1 fruit fly cellular context compared by ENCODE assay signal in genomic region chrX:3045953-3046352, dm6.
TF ChIP-seq lines count a peak whose summit lies in the region.

No protein-coding gene starts in this region.

TF ChIP-seq in whole organism, embryonic, 481 proteins besides CTCF, POLR2A, EP300 and RAD21 (continued from another document and continues in another):
- TF ChIP-seq zfh1 (GFP tag; IDR thresholded peaks at IDR 0.05; lab: Robert Waterston, UW) (peak; percentile 87), so (GFP tag; IDR thresholded peaks at IDR 0.05; lab: Robert Waterston, UW) (peak; percentile 64; the same call in 1 of the 3 replicates), CG7556 (GFP tag; optimal IDR thresholded peaks at IDR 0.05; lab: Kevin White, UChicago) (peak; percentile 54), CG12299 (tag; optimal IDR thresholded peaks at IDR 0.05; lab: Kevin White, UChicago) (no peak), dati (GFP tag; IDR thresholded peaks at IDR 0.05; lab: Robert Waterston, UW) (peak; percentile 41; the same call in 1 of the 2 replicates), CG11093 (GFP tag; IDR thresholded peaks at IDR 0.05; lab: Robert Waterston, UW) (peak; percentile 75; the same call in 2 of the 3 replicates), ems (GFP tag; optimal IDR thresholded peaks at IDR 0.05; lab: Kevin White, UChicago) (peak; percentile 37), CG10321 (GFP tag; IDR thresholded peaks at IDR 0.05; lab: Robert Waterston, UW) (no peak), H15 (GFP tag; IDR thresholded peaks at IDR 0.05; lab: Robert Waterston, UW) (peak; percentile 77), Bdp1 (GFP tag; optimal IDR thresholded peaks at IDR 0.05; lab: Kevin White, UChicago) (peak; percentile 58), PHDP (tag; optimal IDR thresholded peaks at IDR 0.05; lab: Kevin White, UChicago) (peak; percentile 59), run (tag; optimal IDR thresholded peaks at IDR 0.05; lab: Kevin White, UChicago) (peak; percentile 50), CG6683 (GFP tag; optimal IDR thresholded peaks at IDR 0.05; lab: Kevin White, UChicago) (no peak), CG30020 (tag; optimal IDR thresholded peaks at IDR 0.05; lab: Kevin White, UChicago) (no peak), cg (GFP tag; optimal IDR thresholded peaks at IDR 0.05; lab: Kevin White, UChicago) (no peak), al (GFP tag; IDR thresholded peaks at IDR 0.05; lab: Robert Waterston, UW) (0 out of 2 replicates have a peak, but pooled peaks have one; percentile 28), hkb (optimal IDR thresholded peaks at IDR 0.05; lab: Kevin White, UChicago) (no peak), hkb (GFP tag; IDR thresholded peaks at IDR 0.05; lab: Robert Waterston, UW) (peak; percentile 75), CG2116 (GFP tag; optimal IDR thresholded peaks at IDR 0.05; lab: Kevin White, UChicago) (peak; percentile 16), CG10565 (GFP tag; optimal IDR thresholded peaks at IDR 0.05; lab: Kevin White, UChicago) (no peak), CG17802 (tag; optimal IDR thresholded peaks at IDR 0.05; lab: Kevin White, UChicago) (peak; percentile 74), rib (GFP tag; IDR thresholded peaks at IDR 0.05; lab: Robert Waterston, UW) (no peak), Bteb2 (GFP tag; optimal IDR thresholded peaks at IDR 0.05; lab: Kevin White, UChicago) (peak; percentile 20), trh (GFP tag; optimal IDR thresholded peaks at IDR 0.05; lab: Kevin White, UChicago) (no peak), CG33213 (GFP tag; optimal IDR thresholded peaks at IDR 0.05; lab: Kevin White, UChicago) (peak; percentile 56), CG1233 (GFP tag; optimal IDR thresholded peaks at IDR 0.05; lab: Kevin White, UChicago) (peak; percentile 36), CG10654 (GFP tag; optimal IDR thresholded peaks at IDR 0.05; lab: Kevin White, UChicago) (peak; percentile 73), Hand (GFP tag; optimal IDR thresholded peaks at IDR 0.05; lab: Kevin White, UChicago) (no peak), CG10274 (GFP tag; optimal IDR thresholded peaks at IDR 0.05; lab: Kevin White, UChicago) (no peak), CG2678 (tag; optimal IDR thresholded peaks at IDR 0.05; lab: Kevin White, UChicago) (peak; percentile 72), onecut (GFP tag; IDR thresholded peaks at IDR 0.05; lab: Robert Waterston, UW) (peak; percentile 58), Trl (optimal IDR thresholded peaks at IDR 0.05; lab: Kevin White, UChicago) (no peak), Trl (GFP tag; optimal IDR thresholded peaks at IDR 0.05; lab: Kevin White, UChicago) (peak; percentile 79), eyg (GFP tag; optimal IDR thresholded peaks at IDR 0.05; lab: Kevin White, UChicago) (no peak), CG6272 (GFP tag; IDR thresholded peaks at IDR 0.05; lab: Robert Waterston, UW) (peak; percentile 61), CG12769 (tag; optimal IDR thresholded peaks at IDR 0.05; lab: Kevin White, UChicago) (peak; percentile 66), da (GFP tag; optimal IDR thresholded peaks at IDR 0.05; lab: Kevin White, UChicago) (peak; percentile 40), CG8924 (tag; optimal IDR thresholded peaks at IDR 0.05; lab: Kevin White, UChicago) (peak; percentile 59), Optix (GFP tag; IDR thresholded peaks at IDR 0.05; lab: Robert Waterston, UW) (peak; percentile 81), Aef1 (GFP tag; IDR thresholded peaks at IDR 0.05; lab: Robert Waterston, UW) (peak; percentile 54; the same call in 2 of the 3 replicates), Taf1 (GFP tag; IDR thresholded peaks at IDR 0.05; lab: Robert Waterston, UW) (no peak), phol (tag; optimal IDR thresholded peaks at IDR 0.05; lab: Kevin White, UChicago) (peak; percentile 77), CG15479 (GFP tag; optimal IDR thresholded peaks at IDR 0.05; lab: Kevin White, UChicago) (no peak), lbe (GFP tag; optimal IDR thresholded peaks at IDR 0.05; lab: Kevin White, UChicago) (peak; percentile 86), CG7745 (tag; optimal IDR thresholded peaks at IDR 0.05; lab: Kevin White, UChicago) (no peak), CG14050 (GFP tag; IDR thresholded peaks at IDR 0.05; lab: Robert Waterston, UW) (peak; percentile 35; the same call in 1 of the 3 replicates), chm (GFP tag; IDR thresholded peaks at IDR 0.05; lab: Robert Waterston, UW) (peak; percentile 78), sug (tag; optimal IDR thresholded peaks at IDR 0.05; lab: Kevin White, UChicago) (no peak), CrebB (tag; optimal IDR thresholded peaks at IDR 0.05; lab: Kevin White, UChicago) (peak; percentile 4), Bgb (GFP tag; IDR thresholded peaks at IDR 0.05; lab: Robert Waterston, UW; ENCODE audit: partially characterized antibody) (no peak), Lhr (GFP tag; optimal IDR thresholded peaks at IDR 0.05; lab: Kevin White, UChicago) (peak; percentile 53), dysf (GFP tag; IDR thresholded peaks at IDR 0.05; lab: Robert Waterston, UW) (peak; percentile 72), CG15011 (GFP tag; optimal IDR thresholded peaks at IDR 0.05; lab: Kevin White, UChicago) (no peak), CHES-1-like (GFP tag; optimal IDR thresholded peaks at IDR 0.05; lab: Kevin White, UChicago) (peak; percentile 41), dmrt11E (tag; optimal IDR thresholded peaks at IDR 0.05; lab: Kevin White, UChicago) (peak; percentile 84), CG7839 (tag; optimal IDR thresholded peaks at IDR 0.05; lab: Kevin White, UChicago) (peak; percentile 72), Tbp (GFP tag; optimal IDR thresholded peaks at IDR 0.05; lab: Kevin White, UChicago) (no peak), Med (GFP tag; lab: Kevin White, UChicago) (peak; percentile 96), kay (GFP tag; optimal IDR thresholded peaks at IDR 0.05; lab: Kevin White, UChicago) (peak; percentile 21), danr (GFP tag; IDR thresholded peaks at IDR 0.05; lab: Robert Waterston, UW) (peak; percentile 64; the same call in 1 of the 2 replicates), zen2 (GFP tag; IDR thresholded peaks at IDR 0.05; lab: Robert Waterston, UW; ENCODE audit: partially characterized antibody) (no peak), Dip3 (GFP tag; optimal IDR thresholded peaks at IDR 0.05; lab: Kevin White, UChicago) (no peak), D19B (GFP tag; optimal IDR thresholded peaks at IDR 0.05; lab: Kevin White, UChicago) (no peak), MTF-1 (GFP tag; optimal IDR thresholded peaks at IDR 0.05; lab: Kevin White, UChicago; ENCODE audit: borderline replicate concordance) (peak; percentile 23), Atf3 (GFP tag; optimal IDR thresholded peaks at IDR 0.05; lab: Kevin White, UChicago) (peak; percentile 69), CG17359 (tag; optimal IDR thresholded peaks at IDR 0.05; lab: Kevin White, UChicago) (peak; percentile 76), row (GFP tag; IDR thresholded peaks at IDR 0.05; lab: Robert Waterston, UW) (peak; percentile 71), CG2889 (GFP tag; IDR thresholded peaks at IDR 0.05; lab: Robert Waterston, UW) (no peak), bowl (GFP tag; IDR thresholded peaks at IDR 0.05; lab: Robert Waterston, UW) (peak; percentile 34; the same call in 1 of the 2 replicates), Adf1 (GFP tag; IDR thresholded peaks at IDR 0.05; lab: Robert Waterston, UW) (no peak), CG9876 (GFP tag; optimal IDR thresholded peaks at IDR 0.05; lab: Kevin White, UChicago) (peak; percentile 45), CG12071 (GFP tag; optimal IDR thresholded peaks at IDR 0.05; lab: Kevin White, UChicago) (peak; percentile 49), CG8281 (tag; optimal IDR thresholded peaks at IDR 0.05; lab: Kevin White, UChicago) (peak; percentile 22), Hmr (GFP tag; optimal IDR thresholded peaks at IDR 0.05; lab: Kevin White, UChicago) (no peak), ftz-f1 (GFP tag; optimal IDR thresholded peaks at IDR 0.05; lab: Kevin White, UChicago) (no peak), HLH3B (GFP tag; IDR thresholded peaks at IDR 0.05; lab: Robert Waterston, UW) (peak; percentile 73), MBD-R2 (GFP tag; IDR thresholded peaks at IDR 0.05; lab: Robert Waterston, UW) (peak; percentile 26; the same call in 1 of the 2 replicates), CG5245 (GFP tag; optimal IDR thresholded peaks at IDR 0.05; lab: Kevin White, UChicago) (peak; percentile 68), Dref (GFP tag; IDR thresholded peaks at IDR 0.05; lab: Robert Waterston, UW) (no peak), CG42726 (GFP tag; IDR thresholded peaks at IDR 0.05; lab: Robert Waterston, UW; ENCODE audit: partially characterized antibody) (no peak), Atf-2 (GFP tag; optimal IDR thresholded peaks at IDR 0.05; lab: Kevin White, UChicago) (peak; percentile 59), pum (GFP tag; optimal IDR thresholded peaks at IDR 0.05; lab: Kevin White, UChicago) (peak; percentile 74), tgo (GFP tag; IDR thresholded peaks at IDR 0.05; lab: Robert Waterston, UW) (peak; percentile 74), Fer2 (tag; optimal IDR thresholded peaks at IDR 0.05; lab: Kevin White, UChicago) (no peak), CG13424 (tag; optimal IDR thresholded peaks at IDR 0.05; lab: Kevin White, UChicago) (peak; percentile 59), CG8388 (GFP tag; optimal IDR thresholded peaks at IDR 0.05; lab: Kevin White, UChicago) (peak; percentile 77), vnd (GFP tag; IDR thresholded peaks at IDR 0.05; lab: Robert Waterston, UW; ENCODE audit: partially characterized antibody) (no peak), HLH4C (GFP tag; IDR thresholded peaks at IDR 0.05; lab: Robert Waterston, UW; ENCODE audit: partially characterized antibody) (no peak), pan (optimal IDR thresholded peaks at IDR 0.05; lab: Kevin White, UChicago) (no peak), pan (GFP tag; optimal IDR thresholded peaks at IDR 0.05 in 1 of 2, IDR thresholded peaks at IDR 0.05 in 1 of 2) (peak in 1 of 2 experiments; percentile 74), CG11723 (GFP tag; optimal IDR thresholded peaks at IDR 0.05; lab: Kevin White, UChicago) (peak; percentile 17), Hsf (GFP tag; optimal IDR thresholded peaks at IDR 0.05; lab: Kevin White, UChicago) (peak; percentile 65), Xbp1 (GFP tag; optimal IDR thresholded peaks at IDR 0.05; lab: Kevin White, UChicago) (peak; percentile 71), CG4730 (GFP tag; IDR thresholded peaks at IDR 0.05; lab: Robert Waterston, UW) (peak; percentile 54), Ada2b (GFP tag; IDR thresholded peaks at IDR 0.05; lab: Robert Waterston, UW) (peak; percentile 63), tll (GFP tag; optimal IDR thresholded peaks at IDR 0.05; lab: Kevin White, UChicago) (no peak), CG6813 (GFP tag; optimal IDR thresholded peaks at IDR 0.05; lab: Kevin White, UChicago) (peak; percentile 49), esg (GFP tag; conservative IDR thresholded peaks at IDR 0.05; lab: Robert Waterston, UW) (peak; percentile 66), fru (optimal IDR thresholded peaks at IDR 0.05; lab: Kevin White, UChicago) (no peak), shn (GFP tag; optimal IDR thresholded peaks at IDR 0.05; lab: Kevin White, UChicago) (peak; percentile 54), CG12659 (GFP tag; optimal IDR thresholded peaks at IDR 0.05; lab: Kevin White, UChicago) (peak; percentile 10), oc (tag; optimal IDR thresholded peaks at IDR 0.05; lab: Kevin White, UChicago) (peak; percentile 77), Blimp-1 (GFP tag; optimal IDR thresholded peaks at IDR 0.05; lab: Kevin White, UChicago) (peak; percentile 84), Ets65A (GFP tag; lab: Kevin White, UChicago) (peak; percentile 93), Ets97D (GFP tag; optimal IDR thresholded peaks at IDR 0.05; lab: Kevin White, UChicago) (no peak), CG15696 (tag; optimal IDR thresholded peaks at IDR 0.05; lab: Kevin White, UChicago) (no peak), CG16779 (GFP tag; IDR thresholded peaks at IDR 0.05; lab: Robert Waterston, UW) (no peak), Nf-YC (tag; optimal IDR thresholded peaks at IDR 0.05; lab: Kevin White, UChicago) (no peak), YL-1 (GFP tag; optimal IDR thresholded peaks at IDR 0.05; lab: Kevin White, UChicago) (no peak), CkIIα-i1 (GFP tag; IDR thresholded peaks at IDR 0.05; lab: Robert Waterston, UW) (no peak), tna (GFP tag; IDR thresholded peaks at IDR 0.05; lab: Robert Waterston, UW; ENCODE audit: partially characterized antibody) (no peak), pfk (GFP tag; optimal IDR thresholded peaks at IDR 0.05; lab: Kevin White, UChicago) (no peak), chn (GFP tag; optimal IDR thresholded peaks at IDR 0.05; lab: Kevin White, UChicago) (peak; percentile 80), nerfin-2 (GFP tag; IDR thresholded peaks at IDR 0.05; lab: Robert Waterston, UW; ENCODE audit: partially characterized antibody) (no peak), chinmo (GFP tag; IDR thresholded peaks at IDR 0.05; lab: Robert Waterston, UW; ENCODE audit: partially characterized antibody) (no peak), CG4854 (GFP tag; optimal IDR thresholded peaks at IDR 0.05; lab: Kevin White, UChicago) (peak; percentile 6), ssp (GFP tag; IDR thresholded peaks at IDR 0.05; lab: Robert Waterston, UW) (0 out of 2 replicates have a peak, but pooled peaks have one; percentile 26), CG7987 (GFP tag; optimal IDR thresholded peaks at IDR 0.05; lab: Kevin White, UChicago) (no peak), E2f2 (GFP tag; IDR thresholded peaks at IDR 0.05; lab: Robert Waterston, UW) (peak; percentile 40), NC2α (GFP tag; optimal IDR thresholded peaks at IDR 0.05; lab: Kevin White, UChicago) (peak; percentile 65), Meics (GFP tag; optimal IDR thresholded peaks at IDR 0.05; lab: Kevin White, UChicago) (peak; percentile 1), wek (GFP tag; optimal IDR thresholded peaks at IDR 0.05; lab: Kevin White, UChicago) (no peak), CG30431 (GFP tag; optimal IDR thresholded peaks at IDR 0.05; lab: Kevin White, UChicago) (peak; percentile 65), HLH54F (GFP tag; optimal IDR thresholded peaks at IDR 0.05; lab: Kevin White, UChicago) (peak; percentile 11), CG9437 (GFP tag; optimal IDR thresholded peaks at IDR 0.05; lab: Kevin White, UChicago) (peak; percentile 21), grau (tag; optimal IDR thresholded peaks at IDR 0.05; lab: Kevin White, UChicago) (peak; percentile 67), CG11247 (GFP tag; IDR thresholded peaks at IDR 0.05; lab: Robert Waterston, UW) (0 out of 2 replicates have a peak, but pooled peaks have one; percentile 19), ap (GFP tag; IDR thresholded peaks at IDR 0.05; lab: Robert Waterston, UW) (peak; percentile 41), CG10147 (GFP tag; optimal IDR thresholded peaks at IDR 0.05; lab: Kevin White, UChicago) (peak; percentile 9), Mes4 (GFP tag; optimal IDR thresholded peaks at IDR 0.05; lab: Kevin White, UChicago) (peak; percentile 74), jing (GFP tag; optimal IDR thresholded peaks at IDR 0.05; lab: Kevin White, UChicago) (peak; percentile 60), CG10462 (GFP tag; optimal IDR thresholded peaks at IDR 0.05; lab: Kevin White, UChicago) (peak; percentile 31)
